Worm (Caenorhabditis elegans) whole organism, mixed stage, embryonic: ENCODE data around the gene C43H6.6.

ENCODE experiments used
- bed-3 ChIP-seq: fragments of 200-800 bp; sonication (Bioruptor generic); optimal IDR thresholded peaks from 3 replicates; lab custom pipeline; 2018; ENCODE audit warnings: mild to moderate bottlenecking, missing genetic modification characterization, moderate library complexity, missing compliant biosample characterization
- ceh-43 ChIP-seq: fragments of 200-800 bp; sonication (Bioruptor generic); optimal IDR thresholded peaks from 2 replicates; lab custom pipeline; 2018; ENCODE audit warnings: mild to moderate bottlenecking, missing genetic modification characterization, moderate library complexity, missing compliant biosample characterization
- ces-1 ChIP-seq: fragments of 150-350 bp; optimal IDR thresholded peaks from 2 replicates; lab custom pipeline; 2014; ENCODE audit warnings: missing biosample characterization, missing genetic modification reagents, missing genetic modification characterization
- hlh-1 ChIP-seq: fragments of 150-350 bp; optimal IDR thresholded peaks from 2 replicates; lab custom pipeline; 2014; ENCODE audit warnings: missing biosample characterization, missing genetic modification reagents, missing genetic modification characterization
- lsy-2 ChIP-seq: fragments of 150-350 bp; optimal IDR thresholded peaks from 2 replicates; lab custom pipeline; 2014; ENCODE audit warnings: missing biosample characterization, missing genetic modification characterization
- mab-5 ChIP-seq: fragments of 150-350 bp; optimal IDR thresholded peaks from 2 replicates; lab custom pipeline; 2014; ENCODE audit warnings: missing biosample characterization, missing genetic modification characterization
- mls-2 ChIP-seq: sonication (generic microtip); optimal IDR thresholded peaks from 2 replicates; lab custom pipeline; 2016; ENCODE audit warnings: mild to moderate bottlenecking, missing genetic modification characterization, moderate library complexity, missing compliant biosample characterization
- nhr-237 ChIP-seq: fragments of 150-350 bp; optimal IDR thresholded peaks from 2 replicates; lab custom pipeline; 2014; ENCODE audit warnings: missing biosample characterization, missing genetic modification characterization
- nhr-28 ChIP-seq: fragments of 150-350 bp; optimal IDR thresholded peaks from 2 replicates; lab custom pipeline; 2014; ENCODE audit warnings: missing biosample characterization, missing genetic modification characterization
- nhr-76 ChIP-seq: sonication (generic microtip); optimal IDR thresholded peaks from 2 replicates; lab custom pipeline; 2017; ENCODE audit warnings: missing biosample characterization, missing genetic modification characterization
- snpc-4 ChIP-seq: fragments of 150-350 bp; optimal IDR thresholded peaks from 2 replicates; lab custom pipeline; 2014; ENCODE audit warnings: missing biosample characterization, missing genetic modification characterization
- unc-62 ChIP-seq: fragments of 150-350 bp; optimal IDR thresholded peaks from 2 replicates; lab custom pipeline; 2014; ENCODE audit warnings: missing biosample characterization, missing genetic modification reagents, missing genetic modification characterization

- TF ChIP-seq mab-5 (tag; lab: Kevin White, UChicago) (no peak), nhr-237 (no peak), nhr-28 (tag; lab: Kevin White, UChicago) (no peak), mls-2 (no peak), nhr-76 (tag; lab: Kevin White, UChicago) (no peak), hlh-1 (no peak), lsy-2 (no peak), snpc-4 (tag; lab: Kevin White, UChicago) (no peak), bed-3 (GFP tag; lab: Kevin White, UChicago) (no peak), unc-62 (GFP tag; lab: Kevin White, UChicago) (peak; percentile 54), ces-1 (no peak), ceh-43 (no peak)
Measured at ce11 chrX:2426932-2427331, 31.8 kb downstream of the C43H6.6 start.
